Worm (Caenorhabditis elegans) whole organism, L4 larva: ENCODE data around the gene srh-142.

Experiments used
- R02D3.7 ChIP-seq: fragments of 150-350 bp; sonication (generic microtip); optimal IDR thresholded peaks from 3 replicates; lab custom pipeline; 2014; ENCODE audit warnings: missing biosample characterization, missing genetic modification characterization
- ZK337.2 ChIP-seq: fragments of 200-800 bp; sonication (Bioruptor generic); IDR thresholded peaks from 2 replicates; pipeline ENCODE4 v1.3.6; 2022; ENCODE audit warnings: missing genetic modification reagents, missing genetic modification characterization, missing compliant biosample characterization
- aly-2 ChIP-seq: sonication (generic microtip); optimal IDR thresholded peaks from 2 replicates; lab custom pipeline; 2018; ENCODE audit warnings: missing biosample characterization, missing genetic modification characterization
- dpl-1 ChIP-seq: fragments of 150-350 bp; optimal IDR thresholded peaks from 2 replicates; lab custom pipeline; 2014; ENCODE audit warnings: missing biosample characterization, missing genetic modification reagents, missing genetic modification characterization
- egl-43 ChIP-seq: fragments of 200-800 bp; sonication (Bioruptor generic); IDR thresholded peaks from 2 replicates; pipeline ENCODE4 v1.3.6; 2022; ENCODE audit warnings: missing genetic modification reagents, missing genetic modification characterization, missing compliant biosample characterization
- fkh-10 ChIP-seq: fragments of 150-350 bp; optimal IDR thresholded peaks from 2 replicates; lab custom pipeline; 2014; ENCODE audit warnings: missing biosample characterization, missing genetic modification reagents, missing genetic modification characterization
- lin-15B ChIP-seq: fragments of 150-350 bp; sonication (generic microtip); optimal IDR thresholded peaks from 3 replicates; lab custom pipeline; 2014; ENCODE audit warnings: missing biosample characterization, missing genetic modification characterization
- nhr-10 ChIP-seq: fragments of 150-350 bp; optimal IDR thresholded peaks from 2 replicates; lab custom pipeline; 2014; ENCODE audit warnings: missing biosample characterization, missing genetic modification characterization
- nhr-237 ChIP-seq: sonication (generic microtip); optimal IDR thresholded peaks from 2 replicates; lab custom pipeline; 2017; ENCODE audit warnings: missing biosample characterization, missing genetic modification characterization
- pha-4 ChIP-seq, 2 experiments: fragments of 150-350 bp in 1 of 2; fragments of 200-800 bp in 1 of 2; sonication (Bioruptor generic) in 1 of 2; IDR thresholded peaks in 1 of 2; optimal IDR thresholded peaks in 1 of 2; 2 replicates each; pipeline versions ENCODE4 v1.3.6 to Lab custom; 2014 to 2022; ENCODE audit warnings: missing genetic modification characterization in 2 of 2, missing genetic modification reagents in 2 of 2, missing biosample characterization in 1 of 2, missing compliant biosample characterization in 1 of 2
- tag-97 ChIP-seq: fragments of 200-800 bp; sonication (Bioruptor generic); IDR thresholded peaks from 2 replicates; pipeline ENCODE4 v1.3.6; 2022; ENCODE audit warnings: missing genetic modification characterization, missing compliant biosample characterization
- unc-130 ChIP-seq: sonication (generic microtip); optimal IDR thresholded peaks from 2 replicates; lab custom pipeline; 2016; ENCODE audit warnings: missing genetic modification reagents, missing genetic modification characterization, missing compliant biosample characterization
- unc-62 ChIP-seq, 3 experiments: fragments of 150-350 bp in 1 of 3; sonication (generic microtip); optimal IDR thresholded peaks in 2 of 3; peaks in 1 of 3; 1 replicate in 1 of 3; 2 replicates in 2 of 3; lab custom pipeline; 2014 to 2017; ENCODE audit warnings: missing biosample characterization in 3 of 3, missing genetic modification characterization in 3 of 3, missing genetic modification reagents in 3 of 3, missing genotype in 1 of 3
- zag-1 ChIP-seq: fragments of 150-350 bp; optimal IDR thresholded peaks from 2 replicates; lab custom pipeline; 2014; ENCODE audit warnings: missing biosample characterization, missing genetic modification characterization

- no peak for TF ChIP-seq lin-15B
- no peak for TF ChIP-seq egl-43 (GFP tag; lab: Robert Waterston, UW)
- no peak for TF ChIP-seq zag-1 (tag; lab: Kevin White, UChicago)
- no peak for TF ChIP-seq unc-62 (GFP tag; optimal IDR thresholded peaks at IDR 0.05 in 1 of 2; lab: Kevin White, UChicago)
- TF ChIP-seq unc-62 (tag; optimal IDR thresholded peaks at IDR 0.05; lab: Kevin White, UChicago), result no peak
- TF ChIP-seq R02D3.7 (tag; lab: Kevin White, UChicago), result no peak
- no peak for TF ChIP-seq nhr-237
- no peak for TF ChIP-seq unc-130 (GFP tag; lab: Kevin White, UChicago)
- no peak for TF ChIP-seq pha-4 (GFP tag; IDR thresholded peaks at IDR 0.05; lab: Robert Waterston, UW)
- no peak for TF ChIP-seq pha-4 (tag; optimal IDR thresholded peaks at IDR 0.05; lab: Kevin White, UChicago)
- no peak for TF ChIP-seq ZK337.2 (GFP tag; lab: Robert Waterston, UW)
- no peak for TF ChIP-seq tag-97 (GFP tag; lab: Robert Waterston, UW)
- TF ChIP-seq nhr-10 (tag; lab: Kevin White, UChicago), result no peak
- no peak for TF ChIP-seq fkh-10 (GFP tag; lab: Kevin White, UChicago)
- no peak for TF ChIP-seq aly-2
- TF ChIP-seq dpl-1, result no peak
Observed at ce11 chrV:16455065-16455464, 5.7 kb downstream of the srh-142 start, which contains the start of gene str-14.
